Fruit fly (Drosophila melanogaster): Measurements from ENCODE around the gene CG13928.

dm6 chr3L:1615701-1616100 is 12.5 kb downstream of the CG13928 start, which contains the start of gene CG12105:
- no peak for TF ChIP-seq CG10669 (GFP tag; optimal IDR thresholded peaks at IDR 0.05)
- no peak for TF ChIP-seq CG7368 (GFP tag; optimal IDR thresholded peaks at IDR 0.05)
- no peak for TF ChIP-seq Hr38 (GFP tag; optimal IDR thresholded peaks at IDR 0.05)
- TF ChIP-seq Eip75B (GFP tag; optimal IDR thresholded peaks at IDR 0.05): no peak
- no peak for TF ChIP-seq CG6808 (GFP tag; optimal IDR thresholded peaks at IDR 0.05)
- TF ChIP-seq net (GFP tag; optimal IDR thresholded peaks at IDR 0.05): no peak
- no peak for TF ChIP-seq CG6854 (GFP tag; optimal IDR thresholded peaks at IDR 0.05)
- no peak for TF ChIP-seq vri (GFP tag; optimal IDR thresholded peaks at IDR 0.05)
- no peak for TF ChIP-seq svp (GFP tag)
- no peak for TF ChIP-seq Eip78C (GFP tag)
- no peak for TF ChIP-seq fd85E (GFP tag; optimal IDR thresholded peaks at IDR 0.05)
- TF ChIP-seq CG8632 (GFP tag; optimal IDR thresholded peaks at IDR 0.05): no peak

Data from whole organism, prepupa.